Worm (Caenorhabditis elegans) whole organism, L3 larva: ENCODE results near the gene nhr-222.

Experiments used
- ZK546.5 ChIP-seq: sonication (generic microtip); optimal IDR thresholded peaks from 2 replicates; lab custom pipeline; 2017; ENCODE audit warnings: missing biosample characterization, missing genetic modification characterization
- aly-2 ChIP-seq: fragments of 150-350 bp; optimal IDR thresholded peaks from 2 replicates; lab custom pipeline; 2014; ENCODE audit warnings: missing biosample characterization, missing genetic modification characterization
- ceh-28 ChIP-seq: fragments of 150-350 bp; optimal IDR thresholded peaks from 2 replicates; lab custom pipeline; 2014; ENCODE audit warnings: missing biosample characterization, missing genetic modification reagents, missing genetic modification characterization
- egl-27 ChIP-seq: sonication (generic microtip); optimal IDR thresholded peaks from 4 replicates; lab custom pipeline; 2017; ENCODE audit warnings: missing biosample characterization, missing genetic modification reagents, missing genetic modification characterization
- elt-2 ChIP-seq: sonication (generic microtip); optimal IDR thresholded peaks from 2 replicates; lab custom pipeline; 2016; ENCODE audit warnings: missing genetic modification reagents, mild to moderate bottlenecking, missing genetic modification characterization, missing compliant biosample characterization
- jun-1 ChIP-seq: fragments of 150-350 bp; optimal IDR thresholded peaks from 2 replicates; lab custom pipeline; 2014; ENCODE audit warnings: missing biosample characterization, missing genetic modification reagents, missing genetic modification characterization
- lin-15B ChIP-seq: fragments of 150-350 bp; optimal IDR thresholded peaks from 2 replicates; lab custom pipeline; 2014; ENCODE audit warnings: missing biosample characterization, missing genetic modification characterization
- snpc-4 ChIP-seq: fragments of 150-350 bp; optimal IDR thresholded peaks from 2 replicates; lab custom pipeline; 2014; ENCODE audit warnings: missing biosample characterization, missing genetic modification characterization

DNA sequence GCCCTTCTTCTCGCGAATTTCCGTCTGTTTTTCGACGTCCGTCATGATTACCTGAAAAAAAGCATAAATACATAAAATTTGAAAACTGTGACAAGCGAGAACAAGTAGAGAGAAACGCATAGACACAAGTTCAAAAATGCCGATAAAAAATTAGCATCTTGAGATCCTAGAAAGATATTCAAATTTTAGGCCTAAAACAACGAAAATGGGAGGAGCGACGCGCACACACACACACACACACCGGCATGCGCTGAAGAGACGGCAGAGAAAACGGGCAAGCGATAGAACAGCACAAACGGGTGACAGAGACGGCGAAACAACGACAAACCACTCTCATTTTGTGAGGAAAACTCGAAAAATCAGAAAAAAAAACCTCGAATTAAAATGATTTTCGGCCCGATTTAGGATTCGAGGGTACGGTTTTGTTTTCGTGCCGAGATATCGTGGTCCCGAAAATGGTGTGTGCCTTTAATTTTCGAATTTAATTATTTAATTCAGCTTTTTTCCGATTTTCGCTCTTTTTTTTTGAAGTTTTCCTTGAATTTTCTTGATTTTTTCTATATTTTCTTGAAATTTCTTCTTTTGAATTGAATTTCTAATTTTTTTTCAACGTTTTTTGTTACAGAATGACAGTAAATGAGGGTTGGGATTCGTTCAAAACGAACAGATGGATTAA is 42.9 kb upstream of the nhr-222 start, which contains the start of the genes rpl-11.1 and T22F3.2:
- TF ChIP-seq lin-15B (no peak), ZK546.5 (tag; lab: Kevin White, UChicago) (no peak), snpc-4 (no peak), elt-2 (tag; lab: Kevin White, UChicago) (no peak), ceh-28 (no peak), jun-1 (tag; lab: Kevin White, UChicago) (no peak), aly-2 (tag; lab: Kevin White, UChicago) (no peak), egl-27 (tag; lab: Kevin White, UChicago) (no peak)
